Worm (Caenorhabditis elegans): ENCODE measurements around the gene wrt-1.

wrt-1 gene

DNA sequence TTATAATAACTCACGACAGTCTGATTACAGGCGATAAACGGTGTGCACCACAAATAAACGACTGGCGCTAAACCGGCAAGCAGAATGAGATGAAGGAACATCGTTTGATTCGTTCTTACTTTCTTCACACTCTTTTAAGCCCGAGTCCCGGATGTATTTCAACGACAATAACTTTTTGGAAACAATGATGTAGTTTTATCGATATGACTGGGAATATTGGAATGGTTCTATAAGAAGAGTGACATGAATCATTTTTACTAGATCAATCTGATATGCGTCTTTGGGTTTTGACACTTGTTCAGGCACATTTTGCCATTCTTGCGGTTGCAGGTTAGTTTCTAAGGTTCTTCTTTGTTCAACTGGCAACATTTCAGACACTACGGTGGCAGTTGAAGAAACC is 30.7 kb downstream of the wrt-1 start, which contains the start of the genes ZK1290.11 and ZK1290.1:
TSS of gene ZK1290.11 (minus strand) at position 101 of the 400 bp plus-strand sequence.
TSS of gene ZK1290.1 (plus strand) at position 271 of the 400 bp plus-strand sequence.
- TF ChIP-seq K02D7.2 (tag; optimal IDR thresholded peaks at IDR 0.05) (no peak), zip-5 (tag; optimal IDR thresholded peaks at IDR 0.05) (no peak), sdc-2 (tag; optimal IDR thresholded peaks at IDR 0.05) (no peak), Y22D7AL.16 (tag; optimal IDR thresholded peaks at IDR 0.05) (no peak), pag-3 (tag; optimal IDR thresholded peaks at IDR 0.05; ENCODE audit: borderline replicate concordance) (no peak), rnt-1 (tag; optimal IDR thresholded peaks at IDR 0.05) (no peak), elt-4 (tag; optimal IDR thresholded peaks at IDR 0.05) (no peak), syd-9 (tag; optimal IDR thresholded peaks at IDR 0.05) (no peak), unc-3 (GFP tag; conservative IDR thresholded peaks at IDR 0.05) (no peak), unc-3 (tag; optimal IDR thresholded peaks at IDR 0.05) (no peak), sox-2 (GFP tag; IDR thresholded peaks at IDR 0.05) (no peak), mec-3 (tag; optimal IDR thresholded peaks at IDR 0.05; ENCODE audit: borderline replicate concordance) (no peak)

DNA sequence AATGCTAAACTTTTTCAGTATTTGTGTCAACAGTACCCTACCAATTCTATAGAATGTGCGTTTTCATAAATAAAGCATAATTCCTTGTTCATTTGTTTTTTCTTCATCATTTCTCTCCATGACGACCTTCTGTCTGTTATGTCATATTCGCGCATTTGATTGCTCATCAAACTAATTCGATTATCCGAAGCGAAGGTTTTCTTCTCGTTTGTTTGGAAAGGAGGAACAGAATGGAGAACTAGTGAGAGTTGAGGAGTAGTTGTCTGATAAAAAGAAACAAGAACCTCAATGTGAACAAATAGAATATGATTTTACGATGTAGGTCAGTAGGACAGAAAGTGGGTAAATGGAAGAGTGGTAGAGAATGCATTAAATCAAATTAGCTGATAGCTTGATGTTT is 31.8 kb downstream of the wrt-1 start:
- TF ChIP-seq hlh-15 (tag; optimal IDR thresholded peaks at IDR 0.05) (no peak), lim-6 (tag; optimal IDR thresholded peaks at IDR 0.05) (no peak), pax-1 (tag; optimal IDR thresholded peaks at IDR 0.05) (no peak), dve-1 (tag; optimal IDR thresholded peaks at IDR 0.05) (no peak), nfya-1 (tag; optimal IDR thresholded peaks at IDR 0.05) (no peak), ceh-24 (tag; optimal IDR thresholded peaks at IDR 0.05) (no peak), syd-9 (tag; optimal IDR thresholded peaks at IDR 0.05) (no peak), ceh-18 (tag; optimal IDR thresholded peaks at IDR 0.05) (no peak), ceh-19 (GFP tag; optimal IDR thresholded peaks at IDR 0.05) (no peak), fkh-10 (GFP tag; optimal IDR thresholded peaks at IDR 0.05) (no peak), rnt-1 (tag; optimal IDR thresholded peaks at IDR 0.05) (no peak), ceh-45 (GFP tag; IDR thresholded peaks at IDR 0.05) (no peak), C08G9.2 (tag; optimal IDR thresholded peaks at IDR 0.05) (no peak)

DNA sequence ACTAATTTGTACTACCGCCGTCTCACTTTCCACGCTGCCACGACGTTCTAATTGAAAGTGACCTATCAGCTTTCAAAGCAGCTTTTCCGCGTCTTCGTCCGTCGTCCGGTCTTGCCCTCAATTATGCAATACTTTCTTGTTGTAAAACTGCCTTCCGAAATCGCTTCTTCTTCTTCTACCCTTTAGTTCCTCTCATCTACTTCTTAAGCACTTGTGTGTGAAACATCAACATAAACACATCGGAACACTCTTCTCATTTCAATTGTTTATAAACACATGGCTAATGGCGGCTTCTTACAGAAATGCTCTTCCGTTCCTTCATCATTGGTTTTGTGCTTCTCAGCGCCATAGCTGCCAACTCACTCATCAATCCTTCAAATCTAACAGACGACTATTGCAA is 39.5 kb downstream of the wrt-1 start, which contains the start of gene F35D2.3:
TSS of gene F35D2.3 (plus strand) at position 301 of the 400 bp plus-strand sequence.
- TF ChIP-seq ceh-14 (tag; optimal IDR thresholded peaks at IDR 0.05) (no peak), pha-2 (tag; optimal IDR thresholded peaks at IDR 0.05) (no peak), unc-42 (tag; optimal IDR thresholded peaks at IDR 0.05) (no peak), unc-86 (tag; optimal IDR thresholded peaks at IDR 0.05) (no peak), fkh-6 (tag; optimal IDR thresholded peaks at IDR 0.05) (no peak), hlh-15 (tag; optimal IDR thresholded peaks at IDR 0.05) (no peak), pha-4 (tag; optimal IDR thresholded peaks at IDR 0.05) (no peak), lim-6 (tag; optimal IDR thresholded peaks at IDR 0.05) (no peak), nfya-1 (tag; optimal IDR thresholded peaks at IDR 0.05) (no peak), ceh-22 (tag; optimal IDR thresholded peaks at IDR 0.05) (no peak), tbx-7 (tag; optimal IDR thresholded peaks at IDR 0.05) (no peak), pat-9 (tag; optimal IDR thresholded peaks at IDR 0.05) (no peak)

DNA sequence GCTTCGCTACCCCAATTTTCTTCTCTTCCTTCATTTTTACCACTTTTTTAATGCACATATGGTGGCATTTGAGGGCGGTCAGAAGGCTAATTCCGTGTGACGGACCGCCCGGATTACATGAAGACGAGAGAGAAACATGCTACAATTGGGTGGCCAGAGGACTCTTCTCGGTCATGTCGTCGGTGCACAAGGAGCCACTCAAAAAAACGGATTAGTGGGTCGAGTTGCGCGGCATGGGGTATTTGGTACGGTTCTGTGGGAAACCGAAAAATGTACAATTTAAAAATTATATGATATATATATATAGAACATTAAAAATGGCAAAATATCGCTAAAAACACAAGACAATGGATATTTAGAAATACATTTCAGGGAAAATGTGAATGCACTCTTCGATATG is 40.0 kb downstream of the wrt-1 start:
- TF ChIP-seq sox-2 (GFP tag; IDR thresholded peaks at IDR 0.05), result no peak
- no peak for TF ChIP-seq syd-9 (tag; optimal IDR thresholded peaks at IDR 0.05)
- TF ChIP-seq ceh-31 (tag; optimal IDR thresholded peaks at IDR 0.05), result no peak
- no peak for TF ChIP-seq hlh-30 (tag; optimal IDR thresholded peaks at IDR 0.05; ENCODE audit: insufficient read depth)
- no peak for TF ChIP-seq elt-4 (tag; optimal IDR thresholded peaks at IDR 0.05)
- no peak for TF ChIP-seq dmd-4 (tag; optimal IDR thresholded peaks at IDR 0.05; ENCODE audit: borderline replicate concordance)
- no peak for TF ChIP-seq tbx-2 (tag; optimal IDR thresholded peaks at IDR 0.05)
- no peak for TF ChIP-seq npax-4 (tag; optimal IDR thresholded peaks at IDR 0.05)
- no peak for TF ChIP-seq gmeb-2 (tag; optimal IDR thresholded peaks at IDR 0.05)
- no peak for TF ChIP-seq lin-11 (tag; optimal IDR thresholded peaks at IDR 0.05)
- TF ChIP-seq nfya-1 (tag; optimal IDR thresholded peaks at IDR 0.05), result no peak
- no peak for TF ChIP-seq C08G9.2 (tag; optimal IDR thresholded peaks at IDR 0.05)
- TF ChIP-seq madf-2 (tag; optimal IDR thresholded peaks at IDR 0.05), result no peak

Data from whole organism, late embryonic.